Worm (Caenorhabditis elegans) whole organism, L4 larva: ENCODE results near the gene ZK470.14.
A peak's percentile ranks its signal among the peaks of the same experiment; 100 is the strongest.

Experiments
- F37D6.2 ChIP-seq: sonication (generic microtip); optimal IDR thresholded peaks from 2 replicates; lab custom pipeline; 2016; ENCODE audit warnings: mild to moderate bottlenecking, missing genetic modification characterization, missing compliant biosample characterization
- F49E8.2 ChIP-seq: sonication (generic microtip); optimal IDR thresholded peaks from 2 replicates; lab custom pipeline; 2016; ENCODE audit warnings: missing compliant biosample characterization, mild to moderate bottlenecking, missing genetic modification characterization, borderline replicate concordance
- R02D3.7 ChIP-seq: fragments of 150-350 bp; sonication (generic microtip); optimal IDR thresholded peaks from 3 replicates; lab custom pipeline; 2014; ENCODE audit warnings: missing biosample characterization, missing genetic modification characterization
- Y48G9A.11 ChIP-seq: fragments of 200-800 bp; sonication (Bioruptor generic); IDR thresholded peaks from 2 replicates; pipeline ENCODE4 v1.3.6; 2022; ENCODE audit warnings: missing genetic modification reagents, missing genetic modification characterization, missing compliant biosample characterization
- Y75B8A.6 ChIP-seq: fragments of 200-800 bp; sonication (Bioruptor generic); IDR thresholded peaks from 2 replicates; pipeline ENCODE4 v1.3.6; 2022; ENCODE audit warnings: missing genetic modification reagents, missing genetic modification characterization, missing compliant biosample characterization
- ZK546.5 ChIP-seq, 2 experiments: sonication (generic microtip); optimal IDR thresholded peaks; 2 replicates each; lab custom pipeline; 2017; ENCODE audit warnings: missing biosample characterization in 2 of 2, missing genetic modification characterization in 2 of 2
- ama-1 ChIP-seq: fragments of 150-350 bp; optimal IDR thresholded peaks from 2 replicates; lab custom pipeline; 2014; ENCODE audit warnings: inconsistent platforms, mixed read lengths
- arid-1 ChIP-seq: fragments of 200-800 bp; sonication (Bioruptor generic); conservative IDR thresholded peaks from 2 replicates; pipeline ENCODE4 v1.3.6; 2022; ENCODE audit warnings: missing genetic modification reagents, missing genetic modification characterization, missing compliant biosample characterization
- ceh-28 ChIP-seq: fragments of 150-350 bp; optimal IDR thresholded peaks from 2 replicates; lab custom pipeline; 2014; ENCODE audit warnings: missing biosample characterization, missing genetic modification reagents, missing genetic modification characterization
- ceh-44 ChIP-seq: fragments of 200-800 bp; sonication (Bioruptor generic); IDR thresholded peaks from 2 replicates; pipeline ENCODE4 v1.3.6; 2022; ENCODE audit warnings: missing genetic modification reagents, missing genetic modification characterization, missing compliant biosample characterization
- dmd-6 ChIP-seq: fragments of 200-800 bp; sonication (Bioruptor generic); IDR thresholded peaks from 2 replicates; pipeline ENCODE4 v1.3.6; 2022; ENCODE audit warnings: missing genetic modification reagents, missing genetic modification characterization, missing compliant biosample characterization
- dpl-1 ChIP-seq: fragments of 150-350 bp; optimal IDR thresholded peaks from 2 replicates; lab custom pipeline; 2014; ENCODE audit warnings: missing biosample characterization, missing genetic modification reagents, missing genetic modification characterization
- egl-43 ChIP-seq: fragments of 200-800 bp; sonication (Bioruptor generic); IDR thresholded peaks from 2 replicates; pipeline ENCODE4 v1.3.6; 2022; ENCODE audit warnings: missing genetic modification reagents, missing genetic modification characterization, missing compliant biosample characterization
- fkh-10 ChIP-seq: fragments of 150-350 bp; optimal IDR thresholded peaks from 2 replicates; lab custom pipeline; 2014; ENCODE audit warnings: missing biosample characterization, missing genetic modification reagents, missing genetic modification characterization
- fos-1 ChIP-seq: fragments of 150-350 bp; optimal IDR thresholded peaks from 2 replicates; lab custom pipeline; 2014; ENCODE audit warnings: missing biosample characterization, missing genetic modification characterization
- hlh-11 ChIP-seq: fragments of 200-800 bp; sonication (Bioruptor generic); optimal IDR thresholded peaks from 2 replicates; lab custom pipeline; 2018; ENCODE audit warnings: mild to moderate bottlenecking, missing genetic modification characterization, missing compliant biosample characterization
- hlh-30 ChIP-seq: sonication (generic microtip); optimal IDR thresholded peaks from 2 replicates; lab custom pipeline; 2017; ENCODE audit warnings: antibody characterized with exemption, mild to moderate bottlenecking, missing genetic modification characterization, missing compliant biosample characterization; ENCODE audit not compliant: insufficient read depth
- hmg-1.1 ChIP-seq: fragments of 200-800 bp; sonication (Bioruptor generic); IDR thresholded peaks from 2 replicates; pipeline ENCODE4 v1.3.6; 2022; ENCODE audit warnings: missing genetic modification reagents, missing genetic modification characterization, missing compliant biosample characterization
- jun-1 ChIP-seq: fragments of 150-350 bp; optimal IDR thresholded peaks from 2 replicates; lab custom pipeline; 2014; ENCODE audit warnings: missing biosample characterization, missing genetic modification reagents, missing genetic modification characterization
- lin-1 ChIP-seq: fragments of 200-800 bp; sonication (Bioruptor generic); IDR thresholded peaks from 2 replicates; pipeline ENCODE4 v1.3.6; 2022; ENCODE audit warnings: missing genetic modification reagents, missing genetic modification characterization, missing compliant biosample characterization
- lin-38 ChIP-seq: fragments of 200-800 bp; sonication (Bioruptor generic); IDR thresholded peaks from 2 replicates; pipeline ENCODE4 v1.3.6; 2022; ENCODE audit warnings: missing genetic modification reagents, missing genetic modification characterization, missing compliant biosample characterization
- lir-3 ChIP-seq: sonication (generic microtip); optimal IDR thresholded peaks from 2 replicates; lab custom pipeline; 2016; ENCODE audit warnings: mild to moderate bottlenecking, missing genetic modification characterization, missing compliant biosample characterization
- madf-9 ChIP-seq: fragments of 200-800 bp; sonication (Bioruptor generic); conservative IDR thresholded peaks from 2 replicates; pipeline ENCODE4 v1.3.6; 2022; ENCODE audit warnings: missing genetic modification reagents, missing genetic modification characterization, missing compliant biosample characterization
- mdt-29 ChIP-seq: fragments of 200-800 bp; sonication (Bioruptor generic); IDR thresholded peaks from 2 replicates; pipeline ENCODE4 v1.3.6; 2022; ENCODE audit warnings: missing genetic modification reagents, missing genetic modification characterization, missing compliant biosample characterization
- mep-1 ChIP-seq: fragments of 150-350 bp; sonication (generic microtip); optimal IDR thresholded peaks from 3 replicates; lab custom pipeline; 2014; ENCODE audit warnings: missing biosample characterization, missing genetic modification characterization
- mxl-3 ChIP-seq: fragments of 200-800 bp; sonication (Bioruptor generic); optimal IDR thresholded peaks from 2 replicates; lab custom pipeline; 2018; ENCODE audit warnings: mild to moderate bottlenecking, missing genetic modification characterization, missing compliant biosample characterization
- nhr-102 ChIP-seq: sonication (generic microtip); optimal IDR thresholded peaks from 2 replicates; lab custom pipeline; 2016; ENCODE audit warnings: mild to moderate bottlenecking, missing genetic modification characterization, moderate library complexity, missing compliant biosample characterization
- nhr-11 ChIP-seq: fragments of 150-350 bp; optimal IDR thresholded peaks from 2 replicates; lab custom pipeline; 2014; ENCODE audit warnings: missing biosample characterization, missing genetic modification characterization
- nhr-25 ChIP-seq: sonication (generic microtip); optimal IDR thresholded peaks from 2 replicates; lab custom pipeline; 2017; ENCODE audit warnings: missing genetic modification characterization, mild to moderate bottlenecking, missing compliant biosample characterization, antibody characterized with exemption, moderate library complexity, borderline replicate concordance; ENCODE audit not compliant: insufficient read depth
- nhr-28 ChIP-seq: fragments of 150-350 bp; optimal IDR thresholded peaks from 2 replicates; lab custom pipeline; 2014; ENCODE audit warnings: missing biosample characterization, missing genetic modification characterization
- nhr-41 ChIP-seq: fragments of 200-800 bp; sonication (Bioruptor generic); IDR thresholded peaks from 2 replicates; pipeline ENCODE4 v1.3.6; 2022; ENCODE audit warnings: missing genetic modification reagents, missing genetic modification characterization, missing compliant biosample characterization
- pha-4 ChIP-seq, 2 experiments: fragments of 150-350 bp in 1 of 2; fragments of 200-800 bp in 1 of 2; sonication (Bioruptor generic) in 1 of 2; IDR thresholded peaks in 1 of 2; optimal IDR thresholded peaks in 1 of 2; 2 replicates each; pipeline versions ENCODE4 v1.3.6 to Lab custom; 2014 to 2022; ENCODE audit warnings: missing genetic modification characterization in 2 of 2, missing genetic modification reagents in 2 of 2, missing biosample characterization in 1 of 2, missing compliant biosample characterization in 1 of 2
- php-3 ChIP-seq: fragments of 200-800 bp; sonication (Bioruptor generic); IDR thresholded peaks from 2 replicates; pipeline ENCODE4 v1.3.6; 2022; ENCODE audit warnings: missing genetic modification reagents, missing genetic modification characterization, missing compliant biosample characterization
- set-16 ChIP-seq: fragments of 200-800 bp; sonication (Bioruptor generic); IDR thresholded peaks from 2 replicates; pipeline ENCODE4 v1.3.6; 2022; ENCODE audit warnings: missing genetic modification reagents, missing genetic modification characterization, missing compliant biosample characterization
- skn-1 ChIP-seq: fragments of 150-350 bp; optimal IDR thresholded peaks from 2 replicates; lab custom pipeline; 2014; ENCODE audit warnings: missing biosample characterization, missing genetic modification characterization
- tra-1 ChIP-seq: fragments of 200-800 bp; sonication (Bioruptor generic); IDR thresholded peaks from 2 replicates; pipeline ENCODE4 v1.3.6; 2022; ENCODE audit warnings: missing genetic modification reagents, missing genetic modification characterization, missing compliant biosample characterization
- unc-62 ChIP-seq, 3 experiments: fragments of 150-350 bp in 1 of 3; sonication (generic microtip); optimal IDR thresholded peaks in 2 of 3; peaks in 1 of 3; 1 replicate in 1 of 3; 2 replicates in 2 of 3; lab custom pipeline; 2014 to 2017; ENCODE audit warnings: missing biosample characterization in 3 of 3, missing genetic modification characterization in 3 of 3, missing genetic modification reagents in 3 of 3, missing genotype in 1 of 3
- vab-7 ChIP-seq: fragments of 200-800 bp; sonication (Bioruptor generic); IDR thresholded peaks from 2 replicates; pipeline ENCODE4 v1.3.6; 2022; ENCODE audit warnings: missing genetic modification reagents, missing genetic modification characterization, missing compliant biosample characterization
- zag-1 ChIP-seq: fragments of 150-350 bp; optimal IDR thresholded peaks from 2 replicates; lab custom pipeline; 2014; ENCODE audit warnings: missing biosample characterization, missing genetic modification characterization
- zip-2 ChIP-seq: fragments of 150-350 bp; optimal IDR thresholded peaks from 2 replicates; lab custom pipeline; 2014; ENCODE audit warnings: missing biosample characterization, missing genetic modification characterization

ZK470.14 gene

ce11 chrX:4145051-4145826 is 22.0 kb upstream of the ZK470.14 start (continued):
- TF ChIP-seq unc-62 (GFP tag; optimal IDR thresholded peaks at IDR 0.05 in 1 of 2; lab: Kevin White, UChicago) (peak in 1 of 2 experiments; percentile 98), unc-62 (tag; optimal IDR thresholded peaks at IDR 0.05; lab: Kevin White, UChicago) (no peak), madf-9 (GFP tag; lab: Robert Waterston, UW) (0 out of 2 replicates have a peak, but pooled peaks have one; percentile 7), nhr-28 (tag; lab: Kevin White, UChicago) (peak; percentile 97), ceh-28 (tag; lab: Kevin White, UChicago) (peak; percentile 15), vab-7 (GFP tag; lab: Robert Waterston, UW) (no peak), ama-1 (lab: Kevin White, UChicago) (peak; percentile 80), F37D6.2 (tag; lab: Kevin White, UChicago) (peak; percentile 64), skn-1 (tag; lab: Kevin White, UChicago) (no peak), pha-4 (GFP tag; IDR thresholded peaks at IDR 0.05; lab: Robert Waterston, UW) (peak; percentile 38; the same call in 1 of the 2 replicates), pha-4 (tag; optimal IDR thresholded peaks at IDR 0.05; lab: Kevin White, UChicago) (peak; percentile 55), zag-1 (tag; lab: Kevin White, UChicago) (no peak), ceh-44 (peak; percentile 67; the same call in 1 of the 2 replicates), dpl-1 (GFP tag; lab: Kevin White, UChicago) (peak; percentile 23), mdt-29 (GFP tag; lab: Robert Waterston, UW) (peak; percentile 18; the same call in 1 of the 2 replicates), nhr-25 (tag; lab: Kevin White, UChicago) (peak; percentile 95), egl-43 (GFP tag; lab: Robert Waterston, UW) (peak; percentile 75), dmd-6 (peak; percentile 97), R02D3.7 (tag; lab: Kevin White, UChicago) (no peak), zip-2 (no peak), ZK546.5 (tag; optimal IDR thresholded peaks at IDR 0.05; lab: Kevin White, UChicago) (no peak), Y75B8A.6 (GFP tag; lab: Robert Waterston, UW) (no peak), mxl-3 (GFP tag; lab: Kevin White, UChicago) (peak; percentile 93), nhr-41 (GFP tag; lab: Robert Waterston, UW) (0 out of 2 replicates have a peak, but pooled peaks have one; percentile 17), Y48G9A.11 (GFP tag; lab: Robert Waterston, UW) (no peak), mep-1 (tag; lab: Kevin White, UChicago) (peak; percentile 82), tra-1 (GFP tag; lab: Robert Waterston, UW) (peak; percentile 29; the same call in 1 of the 2 replicates), lir-3 (tag; lab: Kevin White, UChicago) (no peak), nhr-11 (peak; percentile 64), lin-38 (GFP tag; lab: Robert Waterston, UW) (peak; percentile 35), arid-1 (GFP tag; lab: Robert Waterston, UW) (peak; percentile 33; the same call in 1 of the 2 replicates), hmg-1.1 (GFP tag; lab: Robert Waterston, UW) (peak; percentile 62), jun-1 (tag; lab: Kevin White, UChicago) (no peak), F49E8.2 (tag; lab: Kevin White, UChicago) (no peak), php-3 (peak; percentile 9; the same call in 1 of the 2 replicates), lin-1 (GFP tag; lab: Robert Waterston, UW) (peak; percentile 58; the same call in 1 of the 2 replicates), fkh-10 (GFP tag; lab: Kevin White, UChicago) (peak; percentile 60), fos-1 (tag; lab: Kevin White, UChicago) (no peak), hlh-11 (tag; lab: Kevin White, UChicago) (peak; percentile 95), nhr-102 (tag; lab: Kevin White, UChicago) (peak; percentile 64), set-16 (peak; percentile 60; the same call in 1 of the 2 replicates), hlh-30 (tag; lab: Kevin White, UChicago) (peak; percentile 88)
